Fruit fly (Drosophila melanogaster) whole organism, adult: ENCODE results near the gene CG2611.
A peak's percentile ranks its signal among the peaks of the same experiment; 100 is the strongest.

ENCODE experiments used
- CG11617 ChIP-seq: fragments of 200-800 bp; sonication (Bioruptor generic); optimal IDR thresholded peaks from 2 replicates; lab custom pipeline; 2017; ENCODE audit warnings: mild to moderate bottlenecking, missing biosample characterization, missing genetic modification reagents, missing genetic modification characterization
- CG12768 ChIP-seq: fragments of 200-800 bp; sonication (Bioruptor generic); optimal IDR thresholded peaks from 2 replicates; lab custom pipeline; 2017; ENCODE audit warnings: missing biosample characterization, missing genetic modification characterization, mild to moderate bottlenecking, moderate library complexity, missing genetic modification reagents
- CG33017 ChIP-seq: fragments of 200-800 bp; sonication (Bioruptor generic); optimal IDR thresholded peaks from 2 replicates; lab custom pipeline; 2018; ENCODE audit warnings: missing biosample characterization, mild to moderate bottlenecking, missing genetic modification characterization, moderate library complexity
- Clk ChIP-seq: fragments of 200-800 bp; sonication (Bioruptor generic); optimal IDR thresholded peaks from 2 replicates; lab custom pipeline; 2017; ENCODE audit warnings: missing biosample characterization, missing genetic modification characterization
- Crg-1 ChIP-seq: fragments of 200-800 bp; sonication (Bioruptor generic); optimal IDR thresholded peaks from 2 replicates; lab custom pipeline; 2016; ENCODE audit warnings: missing biosample characterization, missing genetic modification characterization
- bab1 ChIP-seq: fragments of 200-800 bp; sonication (Bioruptor generic); optimal IDR thresholded peaks from 3 replicates; lab custom pipeline; 2019; ENCODE audit warnings: missing biosample characterization, mild to moderate bottlenecking, missing genetic modification characterization, moderate library complexity
- cnc ChIP-seq, 2 experiments: fragments of >200 bp; optimal IDR thresholded peaks; 2 replicates each; lab custom pipeline; 2017
- ovo ChIP-seq: fragments of 200-800 bp; sonication (Bioruptor generic); optimal IDR thresholded peaks from 2 replicates; lab custom pipeline; 2016; ENCODE audit warnings: missing biosample characterization, missing genetic modification characterization

dm6 chr2L:20674718-20675117 is 24.7 kb downstream of the CG2611 start:
- TF ChIP-seq CG11617 (GFP tag; lab: Kevin White, UChicago) (no peak), ovo (GFP tag; lab: Kevin White, UChicago) (no peak), CG12768 (GFP tag; lab: Kevin White, UChicago) (peak; percentile 72), CG33017 (tag; lab: Kevin White, UChicago) (peak; percentile 59), cnc (optimal IDR thresholded peaks at IDR 0.05; lab: Kevin White, UChicago) (no peak), Clk (GFP tag; lab: Kevin White, UChicago) (peak; percentile 54), Crg-1 (GFP tag; lab: Kevin White, UChicago) (no peak), bab1 (GFP tag; lab: Kevin White, UChicago) (no peak)
